Worm (Caenorhabditis elegans) whole organism, L1 larva: ENCODE data around the gene T13G4.4.

Source experiments
- dpl-1 ChIP-seq, 3 experiments: fragments of 150-350 bp in 2 of 3; sonication (generic microtip) in 1 of 3; optimal IDR thresholded peaks; 2 replicates each; lab custom pipeline; 2014 to 2017; ENCODE audit warnings: missing biosample characterization in 3 of 3, missing genetic modification characterization in 3 of 3, missing genetic modification reagents in 3 of 3
- lir-3 ChIP-seq: sonication (generic microtip); optimal IDR thresholded peaks from 2 replicates; lab custom pipeline; 2016; ENCODE audit warnings: mild to moderate bottlenecking, missing genetic modification characterization, moderate library complexity, missing compliant biosample characterization; ENCODE audit not compliant: poor library complexity
- ztf-4 ChIP-seq: fragments of 150-350 bp; optimal IDR thresholded peaks from 2 replicates; lab custom pipeline; 2014; ENCODE audit warnings: missing biosample characterization, missing genetic modification characterization

- TF ChIP-seq dpl-1 (GFP tag; optimal IDR thresholded peaks at IDR 0.05; lab: Kevin White, UChicago), result no peak
- TF ChIP-seq lir-3 (tag; lab: Kevin White, UChicago), result no peak
- no peak for TF ChIP-seq ztf-4 (tag; lab: Kevin White, UChicago)
Observed at ce11 chrX:1141617-1142016, 49.9 kb downstream of the T13G4.4 start.
